In genomic region chrX:7004101-7004700, dm6 we compare ENCODE assay signal across 1 fruit fly cellular context.
A peak's percentile ranks its signal among the peaks of the same experiment; 100 is the strongest.
TF ChIP-seq lines count a peak whose summit lies in the region.

No protein-coding gene starts in this region.

TF ChIP-seq in whole organism, embryonic, 481 proteins besides CTCF, POLR2A, EP300 and RAD21 (continued from another document and continues in another):
- TF ChIP-seq MESR4 (GFP tag; optimal IDR thresholded peaks at IDR 0.05; lab: Kevin White, UChicago) (peak; percentile 24), Deaf1 (tag; optimal IDR thresholded peaks at IDR 0.05; lab: Kevin White, UChicago) (peak; percentile 19), hb (GFP tag; IDR thresholded peaks at IDR 0.05; lab: Robert Waterston, UW; ENCODE audit: partially characterized antibody) (no peak), CG18599 (GFP tag; optimal IDR thresholded peaks at IDR 0.05; lab: Kevin White, UChicago) (peak; percentile 85), ems (GFP tag; optimal IDR thresholded peaks at IDR 0.05; lab: Kevin White, UChicago) (peak; percentile 61), CG6813 (GFP tag; optimal IDR thresholded peaks at IDR 0.05; lab: Kevin White, UChicago) (peak; percentile 96), Dref (GFP tag; IDR thresholded peaks at IDR 0.05; lab: Robert Waterston, UW) (no peak), ken (GFP tag; IDR thresholded peaks at IDR 0.05; lab: Robert Waterston, UW) (peak; percentile 76; the same call in 2 of the 3 replicates), CG8478 (optimal IDR thresholded peaks at IDR 0.05; lab: Kevin White, UChicago) (no peak), kah (GFP tag; optimal IDR thresholded peaks at IDR 0.05; lab: Kevin White, UChicago) (peak; percentile 45), stwl (tag; optimal IDR thresholded peaks at IDR 0.05; lab: Kevin White, UChicago) (peak; percentile 53), zen (tag; optimal IDR thresholded peaks at IDR 0.05; lab: Kevin White, UChicago) (peak; percentile 74), toy (GFP tag; IDR thresholded peaks at IDR 0.05; lab: Robert Waterston, UW) (peak; percentile 49; the same call in 1 of the 2 replicates), az2 (GFP tag; optimal IDR thresholded peaks at IDR 0.05; lab: Kevin White, UChicago) (peak; percentile 42), pb (GFP tag; optimal IDR thresholded peaks at IDR 0.05; lab: Kevin White, UChicago) (peak; percentile 75), zfh1 (GFP tag; IDR thresholded peaks at IDR 0.05; lab: Robert Waterston, UW) (peak; percentile 88), fru (optimal IDR thresholded peaks at IDR 0.05; lab: Kevin White, UChicago) (no peak), Mad (GFP tag; optimal IDR thresholded peaks at IDR 0.05; lab: Kevin White, UChicago) (peak; percentile 82), CG14965 (GFP tag; optimal IDR thresholded peaks at IDR 0.05; lab: Kevin White, UChicago; ENCODE audit: borderline replicate concordance) (peak; percentile 85), CG14710 (tag; optimal IDR thresholded peaks at IDR 0.05; lab: Kevin White, UChicago) (peak; percentile 92), Dek (tag; optimal IDR thresholded peaks at IDR 0.05; lab: Kevin White, UChicago) (peak; percentile 43), btn (GFP tag; optimal IDR thresholded peaks at IDR 0.05; lab: Kevin White, UChicago) (peak; percentile 88), phol (tag; optimal IDR thresholded peaks at IDR 0.05; lab: Kevin White, UChicago) (no peak), pros (GFP tag; optimal IDR thresholded peaks at IDR 0.05; lab: Kevin White, UChicago) (peak; percentile 20), Eip74EF (GFP tag; optimal IDR thresholded peaks at IDR 0.05; lab: Kevin White, UChicago) (peak in 1 of 2 experiments; percentile 52), otp (GFP tag; IDR thresholded peaks at IDR 0.05; lab: Robert Waterston, UW) (peak; percentile 95), HHEX (GFP tag; optimal IDR thresholded peaks at IDR 0.05; lab: Kevin White, UChicago) (peak; percentile 86), CG8359 (GFP tag; optimal IDR thresholded peaks at IDR 0.05; lab: Kevin White, UChicago; ENCODE audit: borderline replicate concordance) (peak; percentile 83), Hr78 (GFP tag; optimal IDR thresholded peaks at IDR 0.05; lab: Kevin White, UChicago) (peak in 1 of 2 experiments; percentile 74), Nf-YC (tag; optimal IDR thresholded peaks at IDR 0.05; lab: Kevin White, UChicago) (peak; percentile 22), CG6791 (GFP tag; IDR thresholded peaks at IDR 0.05; lab: Robert Waterston, UW; ENCODE audit: partially characterized antibody) (no peak), ap (GFP tag; IDR thresholded peaks at IDR 0.05; lab: Robert Waterston, UW) (no peak), CG9215 (GFP tag; IDR thresholded peaks at IDR 0.05; lab: Robert Waterston, UW) (0 out of 2 replicates have a peak, but pooled peaks have one; percentile 9), Nf-YB (GFP tag; optimal IDR thresholded peaks at IDR 0.05; lab: Kevin White, UChicago) (peak; percentile 74), NC2β (GFP tag; optimal IDR thresholded peaks at IDR 0.05; lab: Kevin White, UChicago) (peak; percentile 94), dysf (GFP tag; IDR thresholded peaks at IDR 0.05; lab: Robert Waterston, UW) (peak; percentile 51; the same call in 1 of the 3 replicates), CG1024 (GFP tag; IDR thresholded peaks at IDR 0.05; lab: Robert Waterston, UW) (peak; percentile 75), lola (GFP tag; optimal IDR thresholded peaks at IDR 0.05; lab: Kevin White, UChicago) (peak in 1 of 3 experiments; percentile 83), tgo (GFP tag; IDR thresholded peaks at IDR 0.05; lab: Robert Waterston, UW) (no peak; the same call in 2 of the 3 replicates), schlank (tag; optimal IDR thresholded peaks at IDR 0.05; lab: Kevin White, UChicago) (peak; percentile 84), Doc3 (GFP tag; IDR thresholded peaks at IDR 0.05; lab: Robert Waterston, UW; ENCODE audit: partially characterized antibody) (no peak), CG4424 (GFP tag; optimal IDR thresholded peaks at IDR 0.05; lab: Kevin White, UChicago) (peak; percentile 72), Fer3 (tag; optimal IDR thresholded peaks at IDR 0.05; lab: Kevin White, UChicago) (peak; percentile 67), HmgD (GFP tag; optimal IDR thresholded peaks at IDR 0.05; lab: Kevin White, UChicago) (peak; percentile 64), repo (GFP tag; optimal IDR thresholded peaks at IDR 0.05; lab: Kevin White, UChicago) (peak; percentile 81), NC2α (GFP tag; optimal IDR thresholded peaks at IDR 0.05; lab: Kevin White, UChicago) (peak; percentile 90), CG12071 (GFP tag; optimal IDR thresholded peaks at IDR 0.05; lab: Kevin White, UChicago) (peak; percentile 80), Poxn (GFP tag; IDR thresholded peaks at IDR 0.05; lab: Robert Waterston, UW) (no peak), E2f1 (GFP tag; IDR thresholded peaks at IDR 0.05; lab: Robert Waterston, UW) (peak; percentile 66; the same call in 1 of the 2 replicates), slbo (GFP tag; IDR thresholded peaks at IDR 0.05; lab: Robert Waterston, UW) (0 out of 2 replicates have a peak, but pooled peaks have one; percentile 23), dimm (GFP tag; IDR thresholded peaks at IDR 0.05; lab: Robert Waterston, UW) (0 out of 2 replicates have a peak, but pooled peaks have one; percentile 7), sqz (GFP tag; optimal IDR thresholded peaks at IDR 0.05; lab: Kevin White, UChicago) (peak; percentile 85), Mes4 (GFP tag; optimal IDR thresholded peaks at IDR 0.05; lab: Kevin White, UChicago) (peak; percentile 91), seq (GFP tag; IDR thresholded peaks at IDR 0.05; lab: Robert Waterston, UW) (peak; percentile 84), Sin3A (optimal IDR thresholded peaks at IDR 0.05; lab: Kevin White, UChicago) (no peak), CG2889 (GFP tag; IDR thresholded peaks at IDR 0.05; lab: Robert Waterston, UW) (0 out of 3 replicates have a peak, but pooled peaks have one; percentile 25), CG17612 (GFP tag; IDR thresholded peaks at IDR 0.05; lab: Robert Waterston, UW) (peak; percentile 42; the same call in 1 of the 2 replicates), zen2 (GFP tag; IDR thresholded peaks at IDR 0.05; lab: Robert Waterston, UW; ENCODE audit: partially characterized antibody) (no peak), CG7556 (GFP tag; optimal IDR thresholded peaks at IDR 0.05; lab: Kevin White, UChicago) (peak; percentile 86), CG32532 (GFP tag; IDR thresholded peaks at IDR 0.05; lab: Robert Waterston, UW) (peak; percentile 48; the same call in 1 of the 2 replicates), CG17186 (GFP tag; optimal IDR thresholded peaks at IDR 0.05; lab: Kevin White, UChicago) (peak; percentile 78), MTF-1 (GFP tag; optimal IDR thresholded peaks at IDR 0.05; lab: Kevin White, UChicago; ENCODE audit: borderline replicate concordance) (peak; percentile 94), C15 (GFP tag; IDR thresholded peaks at IDR 0.05; lab: Robert Waterston, UW) (no peak), pnt (GFP tag; optimal IDR thresholded peaks at IDR 0.05; lab: Kevin White, UChicago) (peak; percentile 75), CG17385 (GFP tag; optimal IDR thresholded peaks at IDR 0.05; lab: Kevin White, UChicago) (peak; percentile 71), CG7271 (tag; optimal IDR thresholded peaks at IDR 0.05; lab: Kevin White, UChicago) (peak; percentile 80), CkIIα-i1 (GFP tag; IDR thresholded peaks at IDR 0.05; lab: Robert Waterston, UW) (no peak), Gug (GFP tag; IDR thresholded peaks at IDR 0.05; lab: Robert Waterston, UW) (no peak), D19A (tag; optimal IDR thresholded peaks at IDR 0.05; lab: Kevin White, UChicago) (peak; percentile 63), sna (GFP tag; IDR thresholded peaks at IDR 0.05; lab: Robert Waterston, UW; ENCODE audit: partially characterized antibody) (no peak), bigmax (GFP tag; optimal IDR thresholded peaks at IDR 0.05; lab: Kevin White, UChicago) (peak; percentile 56), Fer2 (tag; optimal IDR thresholded peaks at IDR 0.05; lab: Kevin White, UChicago) (peak; percentile 52), sens-2 (GFP tag; IDR thresholded peaks at IDR 0.05; lab: Robert Waterston, UW) (peak; percentile 68), unpg (GFP tag; optimal IDR thresholded peaks at IDR 0.05; lab: Kevin White, UChicago) (peak; percentile 79), CG5180 (GFP tag; optimal IDR thresholded peaks at IDR 0.05; lab: Kevin White, UChicago) (peak; percentile 80), H2.0 (GFP tag; IDR thresholded peaks at IDR 0.05; lab: Robert Waterston, UW) (peak; percentile 44; the same call in 1 of the 2 replicates), Meics (GFP tag; optimal IDR thresholded peaks at IDR 0.05; lab: Kevin White, UChicago) (peak; percentile 74), usp (GFP tag; optimal IDR thresholded peaks at IDR 0.05; lab: Kevin White, UChicago) (no peak), Xbp1 (GFP tag; optimal IDR thresholded peaks at IDR 0.05; lab: Kevin White, UChicago) (peak; percentile 60), CG3847 (GFP tag; IDR thresholded peaks at IDR 0.05; lab: Robert Waterston, UW) (peak; percentile 41), CG33557 (GFP tag; optimal IDR thresholded peaks at IDR 0.05; lab: Kevin White, UChicago) (peak; percentile 98), cas (GFP tag; IDR thresholded peaks at IDR 0.05; lab: Robert Waterston, UW) (peak; percentile 40; the same call in 1 of the 2 replicates), danr (GFP tag; IDR thresholded peaks at IDR 0.05; lab: Robert Waterston, UW) (peak; percentile 23; the same call in 1 of the 2 replicates), jumu (GFP tag; optimal IDR thresholded peaks at IDR 0.05; lab: Kevin White, UChicago) (peak; percentile 68), HLHmδ (GFP tag; optimal IDR thresholded peaks at IDR 0.05; lab: Kevin White, UChicago) (peak; percentile 94), nom (GFP tag; optimal IDR thresholded peaks at IDR 0.05; lab: Kevin White, UChicago) (no peak), CG11504 (tag; optimal IDR thresholded peaks at IDR 0.05; lab: Kevin White, UChicago) (peak; percentile 53), sisA (GFP tag; IDR thresholded peaks at IDR 0.05; lab: Robert Waterston, UW) (peak; percentile 18; the same call in 1 of the 2 replicates), CG1603 (tag; optimal IDR thresholded peaks at IDR 0.05; lab: Kevin White, UChicago) (peak; percentile 90), CG31388 (GFP tag; optimal IDR thresholded peaks at IDR 0.05; lab: Kevin White, UChicago) (peak; percentile 62), CG10543 (GFP tag; optimal IDR thresholded peaks at IDR 0.05; lab: Kevin White, UChicago) (peak; percentile 88), CG10147 (GFP tag; optimal IDR thresholded peaks at IDR 0.05; lab: Kevin White, UChicago) (peak; percentile 41), Fer1 (GFP tag; optimal IDR thresholded peaks at IDR 0.05; lab: Kevin White, UChicago) (peak; percentile 74), ro (GFP tag; IDR thresholded peaks at IDR 0.05; lab: Robert Waterston, UW) (no peak), Myb (GFP tag; optimal IDR thresholded peaks at IDR 0.05; lab: Kevin White, UChicago) (peak; percentile 59), Elba2 (GFP tag; optimal IDR thresholded peaks at IDR 0.05; lab: Kevin White, UChicago) (no peak), amos (GFP tag; IDR thresholded peaks at IDR 0.05; lab: Robert Waterston, UW; ENCODE audit: partially characterized antibody) (no peak), Taf1 (GFP tag; IDR thresholded peaks at IDR 0.05; lab: Robert Waterston, UW) (no peak), sc (optimal IDR thresholded peaks at IDR 0.05; lab: Kevin White, UChicago) (no peak), sc (GFP tag; optimal IDR thresholded peaks at IDR 0.05; lab: Kevin White, UChicago) (peak; percentile 90), CG6683 (GFP tag; optimal IDR thresholded peaks at IDR 0.05; lab: Kevin White, UChicago) (peak; percentile 67), CG13624 (GFP tag; optimal IDR thresholded peaks at IDR 0.05; lab: Kevin White, UChicago) (peak; percentile 73), Med (GFP tag; lab: Kevin White, UChicago) (peak; percentile 97), so (GFP tag; IDR thresholded peaks at IDR 0.05; lab: Robert Waterston, UW) (peak; percentile 77; the same call in 2 of the 3 replicates), wor (GFP tag; IDR thresholded peaks at IDR 0.05; lab: Robert Waterston, UW) (no peak), ranshi (GFP tag; IDR thresholded peaks at IDR 0.05; lab: Robert Waterston, UW) (peak; percentile 67; the same call in 1 of the 2 replicates), CG15696 (tag; optimal IDR thresholded peaks at IDR 0.05; lab: Kevin White, UChicago) (peak; percentile 98), CG11093 (GFP tag; IDR thresholded peaks at IDR 0.05; lab: Robert Waterston, UW) (peak; percentile 72; the same call in 1 of the 3 replicates), mirr (GFP tag; optimal IDR thresholded peaks at IDR 0.05; lab: Kevin White, UChicago) (peak; percentile 78), Aef1 (GFP tag; IDR thresholded peaks at IDR 0.05; lab: Robert Waterston, UW) (no peak), br (optimal IDR thresholded peaks at IDR 0.05; lab: Kevin White, UChicago) (no peak), emc (GFP tag; optimal IDR thresholded peaks at IDR 0.05; lab: Kevin White, UChicago) (peak; percentile 20), Atf6 (GFP tag; IDR thresholded peaks at IDR 0.05; lab: Robert Waterston, UW) (peak; percentile 83), CG7963 (GFP tag; IDR thresholded peaks at IDR 0.05; lab: Robert Waterston, UW; ENCODE audit: partially characterized antibody) (no peak), CG6654 (GFP tag; optimal IDR thresholded peaks at IDR 0.05; lab: Kevin White, UChicago) (peak; percentile 32), CG1529 (GFP tag; optimal IDR thresholded peaks at IDR 0.05; lab: Kevin White, UChicago) (peak; percentile 88), CG12155 (GFP tag; optimal IDR thresholded peaks at IDR 0.05; lab: Kevin White, UChicago) (peak; percentile 42), tx (GFP tag; optimal IDR thresholded peaks at IDR 0.05; lab: Kevin White, UChicago) (peak; percentile 73), dpn (GFP tag; optimal IDR thresholded peaks at IDR 0.05; lab: Kevin White, UChicago) (peak; percentile 47 to 70), CG7928 (GFP tag; optimal IDR thresholded peaks at IDR 0.05; lab: Kevin White, UChicago) (peak; percentile 46), pzg (GFP tag; optimal IDR thresholded peaks at IDR 0.05; lab: Kevin White, UChicago) (no peak), CG15514 (GFP tag; optimal IDR thresholded peaks at IDR 0.05; lab: Kevin White, UChicago) (peak; percentile 69), Lhr (GFP tag; optimal IDR thresholded peaks at IDR 0.05; lab: Kevin White, UChicago) (peak; percentile 93), tll (GFP tag; optimal IDR thresholded peaks at IDR 0.05; lab: Kevin White, UChicago) (peak in 1 of 2 experiments; percentile 66), hkb (optimal IDR thresholded peaks at IDR 0.05; lab: Kevin White, UChicago) (no peak), hkb (GFP tag; IDR thresholded peaks at IDR 0.05; lab: Robert Waterston, UW) (peak; percentile 86), fd64A (GFP tag; optimal IDR thresholded peaks at IDR 0.05; lab: Kevin White, UChicago) (peak; percentile 95), CG17912 (GFP tag; optimal IDR thresholded peaks at IDR 0.05; lab: Kevin White, UChicago) (peak; percentile 62)
